Fruit fly (Drosophila melanogaster) whole organism, embryonic: ENCODE measurements around the gene CG34296.

Source experiments
- ATbp ChIP-seq: fragments of 200-800 bp; sonication (Bioruptor generic); optimal IDR thresholded peaks from 2 replicates; lab custom pipeline; 2017; ENCODE audit warnings: missing biosample characterization, mild to moderate bottlenecking, missing genetic modification characterization, missing genetic modification reagents
- Abd-B ChIP-seq: fragments of 200-800 bp; sonication (Bioruptor generic); optimal IDR thresholded peaks from 2 replicates; lab custom pipeline; 2018; ENCODE audit warnings: missing biosample characterization, mild to moderate bottlenecking, missing genetic modification characterization, moderate library complexity
- Atf3 ChIP-seq: fragments of 200-800 bp; sonication (Bioruptor generic); optimal IDR thresholded peaks from 3 replicates; lab custom pipeline; 2016; ENCODE audit warnings: missing biosample characterization, missing genetic modification characterization
- BtbVII ChIP-seq: fragments of 200-800 bp; sonication (Bioruptor generic); optimal IDR thresholded peaks from 3 replicates; lab custom pipeline; 2017; ENCODE audit warnings: missing biosample characterization, mild to moderate bottlenecking, missing genetic modification characterization
- CG10209 ChIP-seq: fragments of 200-800 bp; sonication (Bioruptor generic); optimal IDR thresholded peaks from 3 replicates; lab custom pipeline; 2017; ENCODE audit warnings: missing biosample characterization, mild to moderate bottlenecking, missing genetic modification characterization, missing genetic modification reagents
- CG10979 ChIP-seq: fragments of 200-800 bp; sonication (Bioruptor generic); optimal IDR thresholded peaks from 2 replicates; lab custom pipeline; 2018; ENCODE audit warnings: missing biosample characterization, mild to moderate bottlenecking, missing genetic modification characterization, moderate library complexity
- CG12942 ChIP-seq: fragments of 200-800 bp; sonication (Bioruptor generic); optimal IDR thresholded peaks from 3 replicates; lab custom pipeline; 2016; ENCODE audit warnings: missing biosample characterization, missing genetic modification characterization
- CG13296 ChIP-seq: fragments of 200-800 bp; sonication (Bioruptor generic); optimal IDR thresholded peaks from 3 replicates; lab custom pipeline; 2018; ENCODE audit warnings: missing biosample characterization, mild to moderate bottlenecking, missing genetic modification characterization
- CG1602 ChIP-seq: fragments of 200-800 bp; sonication (Bioruptor generic); optimal IDR thresholded peaks from 3 replicates; lab custom pipeline; 2016; ENCODE audit warnings: missing biosample characterization, missing genetic modification characterization
- CG17361 ChIP-seq: fragments of 200-800 bp; sonication (Bioruptor generic); IDR thresholded peaks from 3 replicates; pipeline ENCODE4 v1.3.6; 2022; ENCODE audit warnings: missing biosample characterization, missing genetic modification characterization
- CG2202 ChIP-seq: fragments of 200-800 bp; sonication (Bioruptor generic); optimal IDR thresholded peaks from 2 replicates; lab custom pipeline; 2018; ENCODE audit warnings: missing biosample characterization, mild to moderate bottlenecking, missing genetic modification characterization
- CG30403 ChIP-seq: fragments of 200-800 bp; sonication (Bioruptor generic); optimal IDR thresholded peaks from 3 replicates; lab custom pipeline; 2016; ENCODE audit warnings: missing biosample characterization, missing genetic modification characterization
- CG30431 ChIP-seq: fragments of 200-800 bp; sonication (Bioruptor generic); optimal IDR thresholded peaks from 2 replicates; lab custom pipeline; 2017; ENCODE audit warnings: missing biosample characterization, missing genetic modification characterization
- CG4424 ChIP-seq: fragments of 200-800 bp; sonication (Bioruptor generic); optimal IDR thresholded peaks from 3 replicates; lab custom pipeline; 2016; ENCODE audit warnings: missing biosample characterization, missing genetic modification characterization
- CG6813 ChIP-seq: fragments of 200-800 bp; sonication (Bioruptor generic); optimal IDR thresholded peaks from 2 replicates; lab custom pipeline; 2017; ENCODE audit warnings: missing biosample characterization, missing genetic modification characterization, mild to moderate bottlenecking, moderate library complexity, missing genetic modification reagents
- CG8089 ChIP-seq: fragments of 200-800 bp; sonication (Bioruptor generic); optimal IDR thresholded peaks from 3 replicates; lab custom pipeline; 2016; ENCODE audit warnings: missing biosample characterization, missing genetic modification characterization
- CG9437 ChIP-seq: fragments of 200-800 bp; sonication (Bioruptor generic); optimal IDR thresholded peaks from 2 replicates; lab custom pipeline; 2018; ENCODE audit warnings: missing biosample characterization, mild to moderate bottlenecking, missing genetic modification characterization
- CG9727 ChIP-seq: fragments of 200-800 bp; sonication (Bioruptor generic); optimal IDR thresholded peaks from 3 replicates; lab custom pipeline; 2017; ENCODE audit warnings: missing biosample characterization, mild to moderate bottlenecking, missing genetic modification characterization
- CG9817 ChIP-seq: fragments of 200-800 bp; sonication (Bioruptor generic); optimal IDR thresholded peaks from 2 replicates; lab custom pipeline; 2018; ENCODE audit warnings: missing biosample characterization, mild to moderate bottlenecking, missing genetic modification characterization, moderate library complexity
- Chrac-16 ChIP-seq: fragments of 200-800 bp; sonication (Bioruptor generic); optimal IDR thresholded peaks from 3 replicates; lab custom pipeline; 2016; ENCODE audit warnings: missing biosample characterization, missing genetic modification characterization
- CrebB ChIP-seq: fragments of 200-800 bp; sonication (Bioruptor generic); optimal IDR thresholded peaks from 3 replicates; lab custom pipeline; 2018; ENCODE audit warnings: missing biosample characterization, mild to moderate bottlenecking, missing genetic modification characterization
- HHEX ChIP-seq: fragments of 200-800 bp; sonication (Bioruptor generic); optimal IDR thresholded peaks from 3 replicates; lab custom pipeline; 2017; ENCODE audit warnings: missing biosample characterization, mild to moderate bottlenecking, missing genetic modification characterization, missing genetic modification reagents
- Hand ChIP-seq: fragments of 200-800 bp; sonication (Bioruptor generic); optimal IDR thresholded peaks from 2 replicates; lab custom pipeline; 2017; ENCODE audit warnings: mild to moderate bottlenecking, missing biosample characterization, missing genetic modification reagents, missing genetic modification characterization
- HmgZ ChIP-seq: fragments of 200-800 bp; sonication (Bioruptor generic); optimal IDR thresholded peaks from 2 replicates; lab custom pipeline; 2018; ENCODE audit warnings: missing biosample characterization, mild to moderate bottlenecking, missing genetic modification characterization
- Hsf ChIP-seq: fragments of 200-800 bp; sonication (Bioruptor generic); optimal IDR thresholded peaks from 3 replicates; lab custom pipeline; 2016; ENCODE audit warnings: missing biosample characterization, missing genetic modification characterization
- MTF-1 ChIP-seq: fragments of 200-800 bp; sonication (Bioruptor generic); optimal IDR thresholded peaks from 2 replicates; lab custom pipeline; 2018; ENCODE audit warnings: missing biosample characterization, mild to moderate bottlenecking, missing genetic modification characterization, borderline replicate concordance
- Nf-YB ChIP-seq: fragments of 200-800 bp; sonication (Bioruptor generic); optimal IDR thresholded peaks from 3 replicates; lab custom pipeline; 2019; ENCODE audit warnings: missing biosample characterization, mild to moderate bottlenecking, missing genetic modification characterization, moderate library complexity
- al ChIP-seq: fragments of 200-800 bp; sonication (Bioruptor generic); IDR thresholded peaks from 2 replicates; pipeline ENCODE4 v1.3.6; 2022; ENCODE audit warnings: missing biosample characterization, missing genetic modification characterization
- caup ChIP-seq: fragments of 200-800 bp; sonication (Bioruptor generic); optimal IDR thresholded peaks from 3 replicates; lab custom pipeline; 2017; ENCODE audit warnings: missing biosample characterization, mild to moderate bottlenecking, missing genetic modification characterization, moderate library complexity; ENCODE audit not compliant: severe bottlenecking
- corto ChIP-seq: fragments of 200-800 bp; sonication (Bioruptor generic); optimal IDR thresholded peaks from 2 replicates; lab custom pipeline; 2016; ENCODE audit warnings: missing biosample characterization, mild to moderate bottlenecking, missing genetic modification characterization, moderate library complexity
- crol ChIP-seq: fragments of 200-800 bp; sonication (Bioruptor generic); IDR thresholded peaks from 2 replicates; pipeline ENCODE4 v1.3.6; 2022; ENCODE audit warnings: missing biosample characterization, missing genetic modification characterization
- dm ChIP-seq: fragments of 200-800 bp; sonication (Bioruptor generic); optimal IDR thresholded peaks from 3 replicates; lab custom pipeline; 2016; ENCODE audit warnings: missing biosample characterization, missing genetic modification characterization
- ewg ChIP-seq: fragments of 200-800 bp; sonication (Bioruptor generic); optimal IDR thresholded peaks from 3 replicates; lab custom pipeline; 2017; ENCODE audit warnings: mild to moderate bottlenecking, missing biosample characterization, missing genetic modification reagents, missing genetic modification characterization
- fd3F ChIP-seq: fragments of 200-800 bp; sonication (Bioruptor generic); optimal IDR thresholded peaks from 2 replicates; lab custom pipeline; 2018; ENCODE audit warnings: missing biosample characterization, mild to moderate bottlenecking, missing genetic modification characterization, moderate library complexity
- gem ChIP-seq: fragments of 200-800 bp; sonication (Bioruptor generic); optimal IDR thresholded peaks from 2 replicates; lab custom pipeline; 2019; ENCODE audit warnings: missing biosample characterization, mild to moderate bottlenecking, missing genetic modification characterization, moderate library complexity
- grn ChIP-seq: fragments of 200-800 bp; sonication (Bioruptor generic); optimal IDR thresholded peaks from 3 replicates; lab custom pipeline; 2017; ENCODE audit warnings: missing biosample characterization, missing genetic modification characterization
- jumu ChIP-seq: fragments of 200-800 bp; sonication (Bioruptor generic); optimal IDR thresholded peaks from 3 replicates; lab custom pipeline; 2016; ENCODE audit warnings: missing biosample characterization, missing genetic modification characterization
- lbe ChIP-seq: fragments of 200-800 bp; sonication (Bioruptor generic); optimal IDR thresholded peaks from 2 replicates; lab custom pipeline; 2016; ENCODE audit warnings: missing biosample characterization, mild to moderate bottlenecking, missing genetic modification characterization
- lilli ChIP-seq: fragments of 200-800 bp; sonication (Bioruptor generic); optimal IDR thresholded peaks from 3 replicates; lab custom pipeline; 2016; ENCODE audit warnings: missing biosample characterization, missing genetic modification characterization
- lola ChIP-seq, 3 experiments: fragments of >200 bp in 2 of 3; fragments of 200-800 bp in 1 of 3; sonication (Bioruptor generic) in 1 of 3; optimal IDR thresholded peaks; 2 replicates each; lab custom pipeline; 2017 to 2019; ENCODE audit warnings: missing biosample characterization in 3 of 3, missing genetic modification characterization in 3 of 3, mild to moderate bottlenecking in 1 of 3, moderate library complexity in 1 of 3
- maf-S ChIP-seq: fragments of 200-800 bp; sonication (Bioruptor generic); optimal IDR thresholded peaks from 2 replicates; lab custom pipeline; 2016; ENCODE audit warnings: missing biosample characterization, missing genetic modification characterization
- oc ChIP-seq: fragments of 200-800 bp; sonication (Bioruptor generic); optimal IDR thresholded peaks from 2 replicates; lab custom pipeline; 2018; ENCODE audit warnings: missing biosample characterization, mild to moderate bottlenecking, missing genetic modification characterization, moderate library complexity
- onecut ChIP-seq: fragments of 200-800 bp; sonication (Bioruptor generic); IDR thresholded peaks from 2 replicates; pipeline ENCODE4 v1.3.6; 2022; ENCODE audit warnings: missing biosample characterization, missing genetic modification characterization
- phol ChIP-seq: fragments of 200-800 bp; sonication (Bioruptor generic); optimal IDR thresholded peaks from 3 replicates; lab custom pipeline; 2018; ENCODE audit warnings: missing biosample characterization, mild to moderate bottlenecking, missing genetic modification characterization, moderate library complexity
- psq ChIP-seq: fragments of 200-800 bp; sonication (Bioruptor generic); optimal IDR thresholded peaks from 2 replicates; lab custom pipeline; 2017; ENCODE audit warnings: missing biosample characterization, missing genetic modification characterization
- scrt ChIP-seq: fragments of 200-800 bp; sonication (Bioruptor generic); optimal IDR thresholded peaks from 2 replicates; lab custom pipeline; 2018; ENCODE audit warnings: missing biosample characterization, mild to moderate bottlenecking, missing genetic modification characterization, moderate library complexity
- sens ChIP-seq: fragments of 200-800 bp; sonication (Bioruptor generic); peaks from one replicate; lab custom pipeline; 2016; ENCODE audit warnings: missing biosample characterization, missing genetic modification characterization
- sug ChIP-seq: fragments of 200-800 bp; optimal IDR thresholded peaks from 2 replicates; lab custom pipeline; 2019; ENCODE audit warnings: missing biosample characterization, mild to moderate bottlenecking, missing genetic modification characterization, moderate library complexity
- tin ChIP-seq: fragments of 200-800 bp; sonication (Bioruptor generic); optimal IDR thresholded peaks from 3 replicates; lab custom pipeline; 2016; ENCODE audit warnings: missing biosample characterization, missing genetic modification characterization
- unpg ChIP-seq: fragments of 200-800 bp; sonication (Bioruptor generic); optimal IDR thresholded peaks from 3 replicates; lab custom pipeline; 2018; ENCODE audit warnings: missing biosample characterization, mild to moderate bottlenecking, missing genetic modification characterization, moderate library complexity

The CG34296 gene

dm6 chr3R:29737891-29738290 is 15.6 kb downstream of the CG34296 start, which contains the start of gene Gnpnat (continued):
- TF ChIP-seq CG4424 (peak; percentile 37), Nf-YB (GFP tag; lab: Kevin White, UChicago) (peak; percentile 8), CG10209 (peak; percentile 45), sug (peak; percentile 19), CG8089 (no peak), CG9727 (GFP tag; lab: Kevin White, UChicago) (peak; percentile 60), CG1602 (GFP tag; lab: Kevin White, UChicago) (peak; percentile 32), MTF-1 (GFP tag; lab: Kevin White, UChicago) (peak; percentile 24), lilli (peak; percentile 39), CG17361 (GFP tag; lab: Robert Waterston, UW) (no peak), corto (GFP tag; lab: Kevin White, UChicago) (peak; percentile 57), Abd-B (GFP tag; lab: Kevin White, UChicago) (peak; percentile 23), CrebB (tag; lab: Kevin White, UChicago) (peak; percentile 5), sens (peak; percentile 80), CG10979 (peak; percentile 62), lola (GFP tag; optimal IDR thresholded peaks at IDR 0.05; lab: Kevin White, UChicago) (peak in 1 of 3 experiments; percentile 27), Hand (peak; percentile 38), HmgZ (tag; lab: Kevin White, UChicago) (peak; percentile 58), maf-S (GFP tag; lab: Kevin White, UChicago) (peak; percentile 3), HHEX (GFP tag; lab: Kevin White, UChicago) (peak; percentile 48), CG12942 (GFP tag; lab: Kevin White, UChicago) (peak; percentile 4), Hsf (GFP tag; lab: Kevin White, UChicago) (no peak), CG13296 (GFP tag; lab: Kevin White, UChicago) (peak; percentile 50), Chrac-16 (peak; percentile 5), dm (no peak), CG30431 (GFP tag; lab: Kevin White, UChicago) (peak; percentile 5), unpg (peak; percentile 80), tin (peak; percentile 19), scrt (GFP tag; lab: Kevin White, UChicago) (peak; percentile 26), lbe (GFP tag; lab: Kevin White, UChicago) (peak; percentile 34), grn (no peak), CG6813 (GFP tag; lab: Kevin White, UChicago) (peak; percentile 61), CG9817 (tag; lab: Kevin White, UChicago) (peak; percentile 46), caup (peak; percentile 48), BtbVII (GFP tag; lab: Kevin White, UChicago) (peak; percentile 50), jumu (GFP tag; lab: Kevin White, UChicago) (peak; percentile 12), ATbp (GFP tag; lab: Kevin White, UChicago) (peak; percentile 53), fd3F (GFP tag; lab: Kevin White, UChicago) (peak; percentile 38), CG9437 (GFP tag; lab: Kevin White, UChicago) (peak; percentile 99), crol (no peak), psq (peak; percentile 43), onecut (GFP tag; lab: Robert Waterston, UW) (peak; percentile 58), Atf3 (GFP tag; lab: Kevin White, UChicago) (no peak), CG2202 (peak; percentile 30), ewg (GFP tag; lab: Kevin White, UChicago) (peak; percentile 22), gem (tag; lab: Kevin White, UChicago) (peak; percentile 83), CG30403 (GFP tag; lab: Kevin White, UChicago) (peak; percentile 64), phol (peak; percentile 63), oc (tag; lab: Kevin White, UChicago) (peak; percentile 36), al (GFP tag; lab: Robert Waterston, UW) (no peak)
